Fruit fly (Drosophila melanogaster) whole organism, wandering third instar larva: ENCODE results near the gene CG1640.

Experiments
- Abd-B ChIP-seq: fragments of >200 bp; optimal IDR thresholded peaks from 2 replicates; lab custom pipeline; 2017; ENCODE audit warnings: missing biosample characterization, missing genetic modification characterization
- CG32264 ChIP-seq: fragments of 200-800 bp; sonication (Bioruptor generic); optimal IDR thresholded peaks from 2 replicates; lab custom pipeline; 2016; ENCODE audit warnings: missing biosample characterization, missing genetic modification characterization
- CG9705 ChIP-seq: fragments of 200-800 bp; sonication (Bioruptor generic); optimal IDR thresholded peaks from 2 replicates; lab custom pipeline; 2018; ENCODE audit warnings: missing biosample characterization, mild to moderate bottlenecking, missing genetic modification characterization
- Dfd ChIP-seq: fragments of >200 bp; optimal IDR thresholded peaks from 2 replicates; lab custom pipeline; 2017; ENCODE audit warnings: missing biosample characterization, missing genetic modification characterization
- HLH106 ChIP-seq: fragments of 200-800 bp; optimal IDR thresholded peaks from 3 replicates; lab custom pipeline; 2019; ENCODE audit warnings: missing biosample characterization, mild to moderate bottlenecking, missing genetic modification characterization, moderate library complexity
- Hr78 ChIP-seq: fragments of >200 bp; optimal IDR thresholded peaks from 2 replicates; lab custom pipeline; 2017; ENCODE audit warnings: missing biosample characterization, missing genetic modification characterization
- Mio ChIP-seq: sonication (Bioruptor generic); optimal IDR thresholded peaks from 2 replicates; lab custom pipeline; 2016; ENCODE audit warnings: missing biosample characterization, missing genetic modification characterization
- Sp1 ChIP-seq: fragments of 200-800 bp; sonication (Bioruptor generic); optimal IDR thresholded peaks from 3 replicates; lab custom pipeline; 2019; ENCODE audit warnings: missing biosample characterization, mild to moderate bottlenecking, missing genetic modification characterization, moderate library complexity
- h ChIP-seq: fragments of 200-800 bp; sonication (Bioruptor generic); optimal IDR thresholded peaks from 3 replicates; lab custom pipeline; 2016; ENCODE audit warnings: missing biosample characterization, mild to moderate bottlenecking, missing genetic modification characterization
- jim ChIP-seq: fragments of 175-275, 200-325 bp; sonication (Bioruptor generic); optimal IDR thresholded peaks from 2 replicates; lab custom pipeline; 2016; ENCODE audit warnings: missing biosample characterization, mild to moderate bottlenecking, missing genetic modification characterization
- pan ChIP-seq: fragments of >200 bp; optimal IDR thresholded peaks from 2 replicates; lab custom pipeline; 2017
- psq ChIP-seq: fragments of 200-800 bp; sonication (Bioruptor generic); optimal IDR thresholded peaks from 3 replicates; lab custom pipeline; 2017; ENCODE audit warnings: missing biosample characterization, mild to moderate bottlenecking, missing genetic modification characterization, moderate library complexity
- sv ChIP-seq: fragments of 200-800 bp; sonication (Bioruptor generic); optimal IDR thresholded peaks from 3 replicates; lab custom pipeline; 2016; ENCODE audit warnings: missing biosample characterization, missing genetic modification characterization
- usp ChIP-seq: fragments of >200 bp; optimal IDR thresholded peaks from 2 replicates; lab custom pipeline; 2017; ENCODE audit warnings: missing biosample characterization, missing genetic modification characterization

DNA sequence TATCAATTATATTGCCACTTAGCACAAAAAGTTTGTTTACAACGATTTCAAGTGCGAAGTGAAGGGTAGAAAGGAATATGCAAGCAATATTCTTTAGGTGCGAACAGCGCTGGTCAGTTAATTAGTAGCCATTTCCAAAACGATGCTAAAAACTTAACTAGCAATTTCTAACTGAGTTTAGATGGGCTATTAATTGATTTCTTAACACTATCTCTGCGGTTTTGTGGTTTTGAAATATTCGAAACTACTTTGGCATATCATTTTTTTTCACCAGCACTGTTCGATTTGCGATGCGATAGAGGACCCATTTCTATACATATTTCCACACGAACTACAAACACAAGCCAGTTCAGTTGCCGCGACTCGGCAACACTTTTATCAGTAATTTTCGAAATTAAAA is 6.1 kb downstream of the CG1640 start:
- TF ChIP-seq sv (GFP tag; lab: Kevin White, UChicago) (peak; percentile 0), HLH106 (tag; lab: Kevin White, UChicago) (no peak), CG32264 (GFP tag; lab: Kevin White, UChicago) (no peak), pan (no peak), psq (GFP tag; lab: Kevin White, UChicago) (peak; percentile 22), Hr78 (GFP tag; lab: Kevin White, UChicago) (no peak), Dfd (GFP tag; lab: Kevin White, UChicago) (no peak), Abd-B (GFP tag; lab: Kevin White, UChicago) (no peak), CG9705 (GFP tag; lab: Kevin White, UChicago) (no peak), h (GFP tag; lab: Kevin White, UChicago) (peak; percentile 50), usp (GFP tag; lab: Kevin White, UChicago) (no peak), jim (no peak), Mio (no peak), Sp1 (GFP tag; lab: Kevin White, UChicago) (no peak)
